Worm (Caenorhabditis elegans): ENCODE measurements around the gene W09G12.9.

DNA sequence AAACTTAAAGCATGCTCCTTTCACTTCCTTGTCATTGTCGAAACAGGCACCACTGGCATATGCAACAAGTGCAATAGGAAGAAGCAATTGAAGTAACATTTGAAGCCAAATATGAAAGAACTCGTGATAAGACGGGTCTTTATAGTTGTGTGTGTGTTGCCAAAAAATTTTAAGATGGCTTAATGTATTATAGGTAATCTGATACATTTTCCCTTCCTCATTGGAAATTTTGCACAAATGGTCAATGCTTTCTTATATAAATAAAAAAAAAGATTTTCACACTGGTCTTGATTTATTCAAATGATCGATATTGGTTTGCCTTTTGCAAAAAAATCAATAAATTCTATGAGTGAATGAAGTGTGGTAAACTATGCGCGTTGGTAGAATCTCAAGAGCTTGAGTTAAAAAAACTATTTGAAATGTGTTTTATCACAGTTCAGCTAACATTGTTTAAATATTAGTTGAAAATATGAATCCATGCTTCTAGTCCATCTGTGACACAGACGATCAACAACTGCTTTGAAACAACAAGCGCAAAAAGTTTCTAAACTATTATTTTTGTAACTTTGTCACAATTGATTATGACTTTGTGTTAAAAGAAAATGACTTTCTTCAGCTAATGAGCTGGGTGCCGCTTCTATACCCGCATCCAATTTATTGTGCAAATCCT is 35.0 kb downstream of the W09G12.9 start, which contains the start of the genes clec-166 and F38A1.6:
- TF ChIP-seq ceh-36 (tag; optimal IDR thresholded peaks at IDR 0.05) (no peak), hmbx-1 (tag; optimal IDR thresholded peaks at IDR 0.05) (no peak), ama-1 (optimal IDR thresholded peaks at IDR 0.05) (no peak), B0310.2 (tag; optimal IDR thresholded peaks at IDR 0.05) (no peak), tbx-37 (GFP tag; conservative IDR thresholded peaks at IDR 0.05) (no peak), flt-1 (GFP tag; IDR thresholded peaks at IDR 0.05) (no peak), aly-1 (tag; optimal IDR thresholded peaks at IDR 0.05) (no peak), sea-1 (GFP tag; conservative IDR thresholded peaks at IDR 0.05) (no peak), ceh-13 (GFP tag; optimal IDR thresholded peaks at IDR 0.05) (no peak), F13C5.2 (tag; optimal IDR thresholded peaks at IDR 0.05) (no peak), hnd-1 (tag; optimal IDR thresholded peaks at IDR 0.05) (no peak)

Measured in whole organism, early embryonic.